Fruit fly (Drosophila melanogaster) whole organism, embryonic: ENCODE data around the gene CG4896.

ENCODE experiments used
- Aef1 ChIP-seq: fragments of 200-800 bp; sonication (Bioruptor generic); IDR thresholded peaks from 3 replicates; pipeline ENCODE4 v1.3.6; 2022; ENCODE audit warnings: missing biosample characterization, missing genetic modification characterization
- BEAF-32 ChIP-seq: fragments of 200-800 bp; sonication (Bioruptor generic); optimal IDR thresholded peaks from 3 replicates; lab custom pipeline; 2017; ENCODE audit warnings: missing biosample characterization, missing genetic modification characterization, mild to moderate bottlenecking, moderate library complexity, missing genetic modification reagents
- Blimp-1 ChIP-seq: fragments of 200-800 bp; sonication (Bioruptor generic); optimal IDR thresholded peaks from 3 replicates; lab custom pipeline; 2018; ENCODE audit warnings: missing biosample characterization, missing genetic modification characterization, mild to moderate bottlenecking, moderate library complexity, missing genetic modification reagents
- C15 ChIP-seq: fragments of 200-800 bp; sonication (Bioruptor generic); IDR thresholded peaks from 3 replicates; pipeline ENCODE4 v1.3.6; 2022; ENCODE audit warnings: missing biosample characterization, missing genetic modification characterization
- CG10654 ChIP-seq: fragments of 200-800 bp; sonication (Bioruptor generic); optimal IDR thresholded peaks from 2 replicates; lab custom pipeline; 2016; ENCODE audit warnings: missing biosample characterization, missing genetic modification characterization
- CG11504 ChIP-seq: fragments of 200-800 bp; sonication (Bioruptor generic); optimal IDR thresholded peaks from 3 replicates; lab custom pipeline; 2019; ENCODE audit warnings: missing biosample characterization, mild to moderate bottlenecking, missing genetic modification characterization, moderate library complexity
- CG15269 ChIP-seq: fragments of 200-800 bp; sonication (Bioruptor generic); optimal IDR thresholded peaks from 2 replicates; lab custom pipeline; 2018; ENCODE audit warnings: missing biosample characterization, mild to moderate bottlenecking, missing genetic modification characterization, moderate library complexity
- CG1602 ChIP-seq: fragments of 200-800 bp; sonication (Bioruptor generic); optimal IDR thresholded peaks from 3 replicates; lab custom pipeline; 2016; ENCODE audit warnings: missing biosample characterization, missing genetic modification characterization
- CG18262 ChIP-seq: fragments of 200-800 bp; optimal IDR thresholded peaks from 3 replicates; lab custom pipeline; 2019; ENCODE audit warnings: missing biosample characterization, mild to moderate bottlenecking, missing genetic modification characterization, moderate library complexity
- CG2129 ChIP-seq: fragments of 200-800 bp; sonication (Bioruptor generic); IDR thresholded peaks from 2 replicates; pipeline ENCODE4 v1.3.6; 2022; ENCODE audit warnings: missing biosample characterization, missing genetic modification characterization; ENCODE audit not compliant: partially characterized antibody
- CG3065 ChIP-seq: fragments of 200-800 bp; sonication (Bioruptor generic); optimal IDR thresholded peaks from 2 replicates; lab custom pipeline; 2016; ENCODE audit warnings: missing biosample characterization, missing genetic modification characterization
- CG31388 ChIP-seq: fragments of 200-800 bp; sonication (Bioruptor generic); optimal IDR thresholded peaks from 2 replicates; lab custom pipeline; 2016; ENCODE audit warnings: missing biosample characterization, missing genetic modification characterization
- CG32532 ChIP-seq: fragments of 200-800 bp; sonication (Bioruptor generic); IDR thresholded peaks from 2 replicates; pipeline ENCODE4 v1.3.6; 2022; ENCODE audit warnings: missing biosample characterization, missing genetic modification characterization
- CG34224 ChIP-seq: fragments of 200-800 bp; sonication (Bioruptor generic); IDR thresholded peaks from 3 replicates; pipeline ENCODE4 v1.3.6; 2022; ENCODE audit warnings: missing biosample characterization, missing genetic modification characterization; ENCODE audit not compliant: partially characterized antibody
- CG5245 ChIP-seq: fragments of 200-800 bp; sonication (Bioruptor generic); optimal IDR thresholded peaks from 3 replicates; lab custom pipeline; 2016; ENCODE audit warnings: missing biosample characterization, missing genetic modification characterization
- CG9727 ChIP-seq: fragments of 200-800 bp; sonication (Bioruptor generic); optimal IDR thresholded peaks from 3 replicates; lab custom pipeline; 2017; ENCODE audit warnings: missing biosample characterization, mild to moderate bottlenecking, missing genetic modification characterization
- Camta ChIP-seq: fragments of 200-800 bp; sonication (Bioruptor generic); optimal IDR thresholded peaks from 2 replicates; lab custom pipeline; 2016; ENCODE audit warnings: missing biosample characterization, missing genetic modification characterization
- D ChIP-seq, 2 experiments: fragments of 200-800 bp in 1 of 2; fragments of >200 bp in 1 of 2; sonication (Bioruptor generic) in 1 of 2; optimal IDR thresholded peaks; 2 replicates in 1 of 2; 3 replicates in 1 of 2; lab custom pipeline; 2017; ENCODE audit warnings: mild to moderate bottlenecking in 1 of 2, missing biosample characterization in 1 of 2, missing genetic modification characterization in 1 of 2, missing genetic modification reagents in 1 of 2
- Deaf1 ChIP-seq: fragments of 200-800 bp; optimal IDR thresholded peaks from 3 replicates; lab custom pipeline; 2019; ENCODE audit warnings: missing biosample characterization, mild to moderate bottlenecking, missing genetic modification characterization, moderate library complexity
- Dfd ChIP-seq, 2 experiments: fragments of >200 bp; optimal IDR thresholded peaks; 2 replicates each; lab custom pipeline; 2017; ENCODE audit warnings: missing biosample characterization in 2 of 2, missing genetic modification characterization in 2 of 2
- Dref ChIP-seq: fragments of 200-800 bp; sonication (Bioruptor generic); IDR thresholded peaks from 2 replicates; pipeline ENCODE4 v1.3.6; 2022; ENCODE audit warnings: missing biosample characterization, missing genetic modification characterization
- Fer3 ChIP-seq: fragments of 200-800 bp; sonication (Bioruptor generic); optimal IDR thresholded peaks from 2 replicates; lab custom pipeline; 2018; ENCODE audit warnings: missing biosample characterization, mild to moderate bottlenecking, missing genetic modification characterization, moderate library complexity
- H15 ChIP-seq: fragments of 200-800 bp; sonication (Bioruptor generic); IDR thresholded peaks from 3 replicates; pipeline ENCODE4 v1.3.6; 2022; ENCODE audit warnings: missing biosample characterization, missing genetic modification characterization
- Lpt ChIP-seq: fragments of >200 bp; optimal IDR thresholded peaks from 2 replicates; lab custom pipeline; 2018; ENCODE audit warnings: missing biosample characterization, missing genetic modification characterization
- Mes4 ChIP-seq: fragments of 200-800 bp; sonication (Bioruptor generic); optimal IDR thresholded peaks from 2 replicates; lab custom pipeline; 2016; ENCODE audit warnings: missing biosample characterization, missing genetic modification characterization
- NC2β ChIP-seq: fragments of 200-800 bp; sonication (Bioruptor generic); optimal IDR thresholded peaks from 2 replicates; lab custom pipeline; 2016; ENCODE audit warnings: missing biosample characterization, missing genetic modification characterization
- Nf-YB ChIP-seq: fragments of 200-800 bp; sonication (Bioruptor generic); optimal IDR thresholded peaks from 3 replicates; lab custom pipeline; 2019; ENCODE audit warnings: missing biosample characterization, mild to moderate bottlenecking, missing genetic modification characterization, moderate library complexity
- Xbp1 ChIP-seq: fragments of 200-800 bp; sonication (Bioruptor generic); optimal IDR thresholded peaks from 3 replicates; lab custom pipeline; 2016; ENCODE audit warnings: missing biosample characterization, mild to moderate bottlenecking, missing genetic modification characterization
- amos ChIP-seq: fragments of 200-800 bp; sonication (Bioruptor generic); IDR thresholded peaks from 2 replicates; pipeline ENCODE4 v1.3.6; 2022; ENCODE audit warnings: missing biosample characterization, missing genetic modification characterization; ENCODE audit not compliant: partially characterized antibody
- ase ChIP-seq: fragments of 200-800 bp; sonication (Bioruptor generic); IDR thresholded peaks from 3 replicates; pipeline ENCODE4 v1.3.6; 2022; ENCODE audit warnings: missing biosample characterization, missing genetic modification characterization
- dan ChIP-seq: fragments of 200-800 bp; sonication (Bioruptor generic); IDR thresholded peaks from 2 replicates; pipeline ENCODE4 v1.3.6; 2022; ENCODE audit warnings: missing biosample characterization, missing genetic modification characterization
- dmrt99B ChIP-seq: fragments of 200-800 bp; sonication (Bioruptor generic); optimal IDR thresholded peaks from 2 replicates; lab custom pipeline; 2018; ENCODE audit warnings: missing biosample characterization, mild to moderate bottlenecking, missing genetic modification characterization, moderate library complexity
- ewg ChIP-seq: fragments of 200-800 bp; sonication (Bioruptor generic); optimal IDR thresholded peaks from 3 replicates; lab custom pipeline; 2017; ENCODE audit warnings: mild to moderate bottlenecking, missing biosample characterization, missing genetic modification reagents, missing genetic modification characterization
- fd64A ChIP-seq: fragments of 200-800 bp; sonication (Bioruptor generic); optimal IDR thresholded peaks from 3 replicates; lab custom pipeline; 2018; ENCODE audit warnings: missing biosample characterization, mild to moderate bottlenecking, missing genetic modification characterization
- fru ChIP-seq: fragments of >200 bp; optimal IDR thresholded peaks from 2 replicates; lab custom pipeline; 2017
- gcm ChIP-seq: fragments of 200-800 bp; sonication (Bioruptor generic); optimal IDR thresholded peaks from 2 replicates; lab custom pipeline; 2019; ENCODE audit warnings: missing biosample characterization, mild to moderate bottlenecking, missing genetic modification characterization, moderate library complexity
- ind ChIP-seq: fragments of 200-800 bp; sonication (Bioruptor generic); optimal IDR thresholded peaks from 3 replicates; lab custom pipeline; 2016; ENCODE audit warnings: missing biosample characterization, missing genetic modification characterization
- jigr1 ChIP-seq: fragments of 200-800 bp; sonication (Bioruptor generic); IDR thresholded peaks from 3 replicates; pipeline ENCODE4 v1.3.6; 2022; ENCODE audit warnings: missing biosample characterization, missing genetic modification characterization
- jumu ChIP-seq: fragments of 200-800 bp; sonication (Bioruptor generic); optimal IDR thresholded peaks from 3 replicates; lab custom pipeline; 2016; ENCODE audit warnings: missing biosample characterization, missing genetic modification characterization
- klu ChIP-seq: fragments of 200-800 bp; sonication (Bioruptor generic); IDR thresholded peaks from 2 replicates; pipeline ENCODE4 v1.3.6; 2022; ENCODE audit warnings: missing biosample characterization, missing genetic modification characterization
- luna ChIP-seq: fragments of 200-800 bp; sonication (Bioruptor generic); optimal IDR thresholded peaks from 2 replicates; lab custom pipeline; 2016; ENCODE audit warnings: missing biosample characterization, missing genetic modification characterization
- mam ChIP-seq: fragments of 200-800 bp; sonication (Bioruptor generic); optimal IDR thresholded peaks from 3 replicates; lab custom pipeline; 2016; ENCODE audit warnings: missing biosample characterization, missing genetic modification characterization
- nerfin-1 ChIP-seq: fragments of 200-800 bp; sonication (Bioruptor generic); optimal IDR thresholded peaks from 3 replicates; lab custom pipeline; 2019; ENCODE audit warnings: missing biosample characterization, mild to moderate bottlenecking, missing genetic modification characterization, moderate library complexity
- nom ChIP-seq: fragments of 200-800 bp; sonication (Bioruptor generic); optimal IDR thresholded peaks from 2 replicates; lab custom pipeline; 2017; ENCODE audit warnings: missing biosample characterization, missing genetic modification characterization, mild to moderate bottlenecking, moderate library complexity, missing genetic modification reagents
- oc ChIP-seq: fragments of 200-800 bp; sonication (Bioruptor generic); optimal IDR thresholded peaks from 2 replicates; lab custom pipeline; 2018; ENCODE audit warnings: missing biosample characterization, mild to moderate bottlenecking, missing genetic modification characterization, moderate library complexity
- odd ChIP-seq: fragments of 200-800 bp; sonication (Bioruptor generic); optimal IDR thresholded peaks from 2 replicates; lab custom pipeline; 2017; ENCODE audit warnings: missing biosample characterization, mild to moderate bottlenecking, missing genetic modification characterization
- pb ChIP-seq: fragments of 200-800 bp; sonication (Bioruptor generic); optimal IDR thresholded peaks from 3 replicates; lab custom pipeline; 2016; ENCODE audit warnings: missing biosample characterization, missing genetic modification characterization
- slbo ChIP-seq: fragments of 200-800 bp; sonication (Bioruptor generic); IDR thresholded peaks from 2 replicates; pipeline ENCODE4 v1.3.6; 2022; ENCODE audit warnings: missing biosample characterization, missing genetic modification characterization
- unc-4 ChIP-seq: fragments of 200-800 bp; sonication (Bioruptor generic); IDR thresholded peaks from 2 replicates; pipeline ENCODE4 v1.3.6; 2022; ENCODE audit warnings: missing biosample characterization, missing genetic modification characterization; ENCODE audit not compliant: partially characterized antibody
- zen2 ChIP-seq: fragments of 200-800 bp; sonication (Bioruptor generic); IDR thresholded peaks from 3 replicates; pipeline ENCODE4 v1.3.6; 2022; ENCODE audit warnings: missing biosample characterization, missing genetic modification characterization; ENCODE audit not compliant: partially characterized antibody
- zfh2 ChIP-seq: fragments of 200-800 bp; sonication (Bioruptor generic); optimal IDR thresholded peaks from 2 replicates; lab custom pipeline; 2016; ENCODE audit warnings: missing biosample characterization, missing genetic modification characterization

CG4896 gene

DNA sequence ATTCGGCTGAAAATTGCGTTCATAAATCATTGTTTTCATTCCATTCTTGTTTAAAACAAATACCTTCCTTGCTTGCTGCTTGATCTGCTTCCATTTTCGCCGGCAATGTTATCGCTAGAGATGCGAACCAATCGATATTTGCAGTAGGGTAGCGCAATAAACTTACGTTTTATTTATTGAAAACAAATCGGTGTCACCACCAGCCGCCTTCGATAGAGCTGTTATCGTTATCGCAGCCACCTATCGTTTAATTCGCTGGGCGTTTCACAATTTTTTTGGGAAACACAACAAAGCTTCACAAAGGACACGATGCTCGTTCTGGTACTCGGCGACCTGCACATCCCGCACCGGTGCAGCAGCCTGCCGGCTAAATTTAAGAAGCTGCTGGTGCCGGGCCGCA lies 26.9 kb upstream of the CG4896 start, which contains the start of the genes Tfb4 and Vps29 (continued):
- no peak for TF ChIP-seq D (optimal IDR thresholded peaks at IDR 0.05; lab: Kevin White, UChicago)
- no peak for TF ChIP-seq D (GFP tag; optimal IDR thresholded peaks at IDR 0.05; lab: Kevin White, UChicago)
- TF ChIP-seq zen2 (GFP tag; lab: Robert Waterston, UW) = peak; percentile 98
- TF ChIP-seq amos (GFP tag; lab: Robert Waterston, UW) = peak; percentile 87
- TF ChIP-seq CG15269 (tag; lab: Kevin White, UChicago) = no peak
- TF ChIP-seq CG32532 (GFP tag; lab: Robert Waterston, UW) = peak; percentile 58
- TF ChIP-seq jigr1 (GFP tag; lab: Robert Waterston, UW) = no peak
- TF ChIP-seq Lpt (GFP tag; lab: Kevin White, UChicago) = no peak
- peak; percentile 66 for TF ChIP-seq BEAF-32
- no peak for TF ChIP-seq CG1602 (GFP tag; lab: Kevin White, UChicago)
- TF ChIP-seq slbo (GFP tag; lab: Robert Waterston, UW) = peak; percentile 69
- TF ChIP-seq ewg (GFP tag; lab: Kevin White, UChicago) = no peak
- no peak for TF ChIP-seq nerfin-1 (tag; lab: Kevin White, UChicago)
- peak; percentile 97 for TF ChIP-seq Dref (GFP tag; lab: Robert Waterston, UW)
- TF ChIP-seq luna = no peak
- TF ChIP-seq NC2β (GFP tag; lab: Kevin White, UChicago) = peak; percentile 12
- peak; percentile 18 for TF ChIP-seq CG3065 (GFP tag; lab: Kevin White, UChicago)
- TF ChIP-seq jumu (GFP tag; lab: Kevin White, UChicago) = peak; percentile 63
- no peak for TF ChIP-seq CG9727 (GFP tag; lab: Kevin White, UChicago)
- no peak for TF ChIP-seq ase (GFP tag; lab: Robert Waterston, UW)
- no peak for TF ChIP-seq fd64A (GFP tag; lab: Kevin White, UChicago)
- TF ChIP-seq fru = no peak
- no peak for TF ChIP-seq pb (GFP tag; lab: Kevin White, UChicago)
- TF ChIP-seq Dfd (GFP tag; optimal IDR thresholded peaks at IDR 0.05; lab: Kevin White, UChicago) = no peak
- peak; percentile 21 for TF ChIP-seq CG10654 (GFP tag; lab: Kevin White, UChicago)
- TF ChIP-seq oc (tag; lab: Kevin White, UChicago) = no peak
- no peak for TF ChIP-seq Deaf1 (tag; lab: Kevin White, UChicago)
- TF ChIP-seq CG34224 = peak; percentile 99
- TF ChIP-seq CG5245 = peak; percentile 5
- TF ChIP-seq C15 (GFP tag; lab: Robert Waterston, UW) = no peak
- no peak for TF ChIP-seq Camta (GFP tag; lab: Kevin White, UChicago)
- peak; percentile 21 for TF ChIP-seq gcm
- no peak for TF ChIP-seq klu
- TF ChIP-seq ind (GFP tag; lab: Kevin White, UChicago) = peak; percentile 56
- peak; percentile 70 for TF ChIP-seq CG2129 (GFP tag; lab: Robert Waterston, UW)
- TF ChIP-seq CG11504 (tag; lab: Kevin White, UChicago) = no peak
- peak; percentile 24; the same call in 1 of the 3 replicates for TF ChIP-seq Aef1
- no peak for TF ChIP-seq dmrt99B (tag; lab: Kevin White, UChicago)
- TF ChIP-seq mam (GFP tag; lab: Kevin White, UChicago) = peak; percentile 73
- no peak for TF ChIP-seq nom (GFP tag; lab: Kevin White, UChicago)
- TF ChIP-seq Xbp1 (GFP tag; lab: Kevin White, UChicago) = peak; percentile 67
- no peak for TF ChIP-seq Fer3
- no peak for TF ChIP-seq CG18262
- TF ChIP-seq CG31388 (GFP tag; lab: Kevin White, UChicago) = no peak
- peak; percentile 86 for TF ChIP-seq unc-4 (GFP tag; lab: Robert Waterston, UW)
- no peak for TF ChIP-seq odd (GFP tag; lab: Kevin White, UChicago)
- no peak for TF ChIP-seq H15
- peak; percentile 84 for TF ChIP-seq zfh2 (GFP tag; lab: Kevin White, UChicago)
- no peak for TF ChIP-seq Blimp-1 (GFP tag; lab: Kevin White, UChicago)
- TF ChIP-seq Nf-YB (GFP tag; lab: Kevin White, UChicago) = no peak
- TF ChIP-seq Mes4 (GFP tag; lab: Kevin White, UChicago) = no peak
- TF ChIP-seq dan = no peak
